Fruit fly (Drosophila melanogaster) whole organism, embryonic: ENCODE data around the gene Argl.

Source experiments
- Awh ChIP-seq: fragments of 200-800 bp; sonication (Bioruptor generic); IDR thresholded peaks from 2 replicates; pipeline ENCODE4, ENCODE4 v1.3.6; 2022; ENCODE audit warnings: missing biosample characterization, missing genetic modification characterization
- C15 ChIP-seq: fragments of 200-800 bp; sonication (Bioruptor generic); IDR thresholded peaks from 3 replicates; pipeline ENCODE4 v1.3.6; 2022; ENCODE audit warnings: missing biosample characterization, missing genetic modification characterization
- CG10543 ChIP-seq: fragments of 200-800 bp; sonication (Bioruptor generic); optimal IDR thresholded peaks from 3 replicates; lab custom pipeline; 2017; ENCODE audit warnings: missing biosample characterization, mild to moderate bottlenecking, missing genetic modification characterization, moderate library complexity
- CG11247 ChIP-seq: fragments of 200-800 bp; sonication (Bioruptor generic); IDR thresholded peaks from 2 replicates; pipeline ENCODE4 v1.3.6; 2022; ENCODE audit warnings: missing biosample characterization, missing genetic modification characterization
- CG12236 ChIP-seq: fragments of 200-800 bp; sonication (Bioruptor generic); optimal IDR thresholded peaks from 2 replicates; lab custom pipeline; 2016; ENCODE audit warnings: missing biosample characterization, missing genetic modification characterization
- CG12744 ChIP-seq: fragments of 200-800 bp; sonication (Bioruptor generic); optimal IDR thresholded peaks from 2 replicates; lab custom pipeline; 2016; ENCODE audit warnings: missing biosample characterization, missing genetic modification characterization
- CG12769 ChIP-seq: fragments of 200-800 bp; sonication (Bioruptor generic); optimal IDR thresholded peaks from 2 replicates; lab custom pipeline; 2019; ENCODE audit warnings: missing biosample characterization, mild to moderate bottlenecking, missing genetic modification characterization, moderate library complexity
- CG13296 ChIP-seq: fragments of 200-800 bp; sonication (Bioruptor generic); optimal IDR thresholded peaks from 3 replicates; lab custom pipeline; 2018; ENCODE audit warnings: missing biosample characterization, mild to moderate bottlenecking, missing genetic modification characterization
- CG2116 ChIP-seq: fragments of 200-800 bp; sonication (Bioruptor generic); optimal IDR thresholded peaks from 3 replicates; lab custom pipeline; 2018; ENCODE audit warnings: missing biosample characterization, mild to moderate bottlenecking, missing genetic modification characterization
- CG2129 ChIP-seq: fragments of 200-800 bp; sonication (Bioruptor generic); IDR thresholded peaks from 2 replicates; pipeline ENCODE4 v1.3.6; 2022; ENCODE audit warnings: missing biosample characterization, missing genetic modification characterization; ENCODE audit not compliant: partially characterized antibody
- CG2199 ChIP-seq: fragments of 200-800 bp; sonication (Bioruptor generic); IDR thresholded peaks from 3 replicates; pipeline ENCODE4 v1.3.6; 2022; ENCODE audit warnings: missing biosample characterization, missing genetic modification characterization
- CG2202 ChIP-seq: fragments of 200-800 bp; sonication (Bioruptor generic); optimal IDR thresholded peaks from 2 replicates; lab custom pipeline; 2018; ENCODE audit warnings: missing biosample characterization, mild to moderate bottlenecking, missing genetic modification characterization
- CG4820 ChIP-seq: fragments of 200-800 bp; sonication (Bioruptor generic); optimal IDR thresholded peaks from 3 replicates; lab custom pipeline; 2016; ENCODE audit warnings: missing biosample characterization, missing genetic modification characterization
- CG6683 ChIP-seq: fragments of 200-800 bp; sonication (Bioruptor generic); optimal IDR thresholded peaks from 2 replicates; lab custom pipeline; 2017; ENCODE audit warnings: missing biosample characterization, mild to moderate bottlenecking, missing genetic modification characterization, missing genetic modification reagents
- CG6813 ChIP-seq: fragments of 200-800 bp; sonication (Bioruptor generic); optimal IDR thresholded peaks from 2 replicates; lab custom pipeline; 2017; ENCODE audit warnings: missing biosample characterization, missing genetic modification characterization, mild to moderate bottlenecking, moderate library complexity, missing genetic modification reagents
- CHES-1-like ChIP-seq: fragments of 200-800 bp; sonication (Bioruptor generic); optimal IDR thresholded peaks from 2 replicates; lab custom pipeline; 2016; ENCODE audit warnings: missing biosample characterization, missing genetic modification characterization
- Dbx ChIP-seq: fragments of 200-800 bp; sonication (Bioruptor generic); IDR thresholded peaks from 3 replicates; pipeline ENCODE4 v1.3.6; 2022; ENCODE audit warnings: missing biosample characterization, missing genetic modification characterization
- Drgx ChIP-seq: fragments of 200-800 bp; sonication (Bioruptor generic); IDR thresholded peaks from 2 replicates; pipeline ENCODE4 v1.3.6; 2022; ENCODE audit warnings: missing biosample characterization, missing genetic modification characterization
- Fer2 ChIP-seq: fragments of 200-800 bp; sonication (Bioruptor generic); optimal IDR thresholded peaks from 2 replicates; lab custom pipeline; 2018; ENCODE audit warnings: missing biosample characterization, mild to moderate bottlenecking, missing genetic modification characterization, moderate library complexity
- GATAe ChIP-seq: fragments of 200-800 bp; sonication (Bioruptor generic); conservative IDR thresholded peaks from 2 replicates; pipeline ENCODE4 v1.3.6; 2022; ENCODE audit warnings: missing biosample characterization, missing genetic modification characterization
- MTF-1 ChIP-seq: fragments of 200-800 bp; sonication (Bioruptor generic); optimal IDR thresholded peaks from 2 replicates; lab custom pipeline; 2018; ENCODE audit warnings: missing biosample characterization, mild to moderate bottlenecking, missing genetic modification characterization, borderline replicate concordance
- Mrtf ChIP-seq: fragments of 200-800 bp; sonication (Bioruptor generic); IDR thresholded peaks from 3 replicates; pipeline ENCODE4 v1.3.6; 2022; ENCODE audit warnings: missing biosample characterization, missing genetic modification characterization
- Stat92E ChIP-seq, 3 experiments: fragments of >200 bp in 2 of 3; fragments of 200-800 bp in 1 of 3; sonication (Bioruptor generic) in 1 of 3; optimal IDR thresholded peaks; 2 replicates each; lab custom pipeline; 2017 to 2019; ENCODE audit warnings: missing biosample characterization in 3 of 3, missing genetic modification characterization in 3 of 3, mild to moderate bottlenecking in 1 of 3, moderate library complexity in 1 of 3
- abd-A ChIP-seq: fragments of 200-800 bp; sonication (Bioruptor generic); optimal IDR thresholded peaks from 3 replicates; lab custom pipeline; 2019; ENCODE audit warnings: missing biosample characterization, mild to moderate bottlenecking, missing genetic modification characterization, moderate library complexity
- ap ChIP-seq: fragments of 200-800 bp; sonication (Bioruptor generic); IDR thresholded peaks from 2 replicates; pipeline ENCODE4 v1.3.6; 2022; ENCODE audit warnings: missing biosample characterization, missing genetic modification characterization
- ase ChIP-seq: fragments of 200-800 bp; sonication (Bioruptor generic); IDR thresholded peaks from 3 replicates; pipeline ENCODE4 v1.3.6; 2022; ENCODE audit warnings: missing biosample characterization, missing genetic modification characterization
- az2 ChIP-seq: fragments of 200-800 bp; sonication (Bioruptor generic); optimal IDR thresholded peaks from 3 replicates; lab custom pipeline; 2016; ENCODE audit warnings: missing biosample characterization, missing genetic modification characterization
- bsh ChIP-seq, 2 experiments: fragments of 200-800 bp; sonication (Bioruptor generic); optimal IDR thresholded peaks; 2 replicates each; lab custom pipeline; 2017 to 2018; ENCODE audit warnings: mild to moderate bottlenecking in 2 of 2, missing biosample characterization in 2 of 2, missing genetic modification characterization in 2 of 2, moderate library complexity in 1 of 2
- crol ChIP-seq: fragments of 200-800 bp; sonication (Bioruptor generic); IDR thresholded peaks from 2 replicates; pipeline ENCODE4 v1.3.6; 2022; ENCODE audit warnings: missing biosample characterization, missing genetic modification characterization
- danr ChIP-seq: fragments of 200-800 bp; sonication (Bioruptor generic); IDR thresholded peaks from 2 replicates; pipeline ENCODE4 v1.3.6; 2022; ENCODE audit warnings: missing biosample characterization, missing genetic modification characterization
- ftz-f1 ChIP-seq: fragments of 200-800 bp; sonication (Bioruptor generic); optimal IDR thresholded peaks from 2 replicates; lab custom pipeline; 2016; ENCODE audit warnings: missing biosample characterization, missing genetic modification characterization
- lbe ChIP-seq: fragments of 200-800 bp; sonication (Bioruptor generic); optimal IDR thresholded peaks from 2 replicates; lab custom pipeline; 2016; ENCODE audit warnings: missing biosample characterization, mild to moderate bottlenecking, missing genetic modification characterization
- nau ChIP-seq: fragments of 200-800 bp; sonication (Bioruptor generic); optimal IDR thresholded peaks from 3 replicates; lab custom pipeline; 2017; ENCODE audit warnings: missing biosample characterization, mild to moderate bottlenecking, missing genetic modification characterization, missing genetic modification reagents
- nom ChIP-seq: fragments of 200-800 bp; sonication (Bioruptor generic); optimal IDR thresholded peaks from 2 replicates; lab custom pipeline; 2017; ENCODE audit warnings: missing biosample characterization, missing genetic modification characterization, mild to moderate bottlenecking, moderate library complexity, missing genetic modification reagents
- sens ChIP-seq: fragments of 200-800 bp; sonication (Bioruptor generic); peaks from one replicate; lab custom pipeline; 2016; ENCODE audit warnings: missing biosample characterization, missing genetic modification characterization
- stwl ChIP-seq: fragments of 200-800 bp; sonication (Bioruptor generic); optimal IDR thresholded peaks from 3 replicates; lab custom pipeline; 2018; ENCODE audit warnings: missing biosample characterization, mild to moderate bottlenecking, missing genetic modification characterization, moderate library complexity
- trem ChIP-seq: fragments of 200-800 bp; optimal IDR thresholded peaks from 3 replicates; lab custom pipeline; 2019; ENCODE audit warnings: missing biosample characterization, mild to moderate bottlenecking, missing genetic modification characterization, moderate library complexity
- vvl ChIP-seq: fragments of 200-800 bp; sonication (Bioruptor generic); IDR thresholded peaks from 2 replicates; pipeline ENCODE4 v1.3.6; 2022; ENCODE audit warnings: missing biosample characterization, missing genetic modification characterization
- zf30C ChIP-seq: fragments of 200-800 bp; sonication (Bioruptor generic); optimal IDR thresholded peaks from 3 replicates; lab custom pipeline; 2018; ENCODE audit warnings: missing biosample characterization, mild to moderate bottlenecking, missing genetic modification characterization

Gene Argl

dm6 chr2L:8920294-8920693 lies 21.6 kb downstream of the Argl start (continued):
- TF ChIP-seq lbe = peak; percentile 79
- TF ChIP-seq trem (tag; lab: Kevin White, UChicago) = no peak
- no peak for TF ChIP-seq nau (GFP tag; lab: Kevin White, UChicago)

DNA sequence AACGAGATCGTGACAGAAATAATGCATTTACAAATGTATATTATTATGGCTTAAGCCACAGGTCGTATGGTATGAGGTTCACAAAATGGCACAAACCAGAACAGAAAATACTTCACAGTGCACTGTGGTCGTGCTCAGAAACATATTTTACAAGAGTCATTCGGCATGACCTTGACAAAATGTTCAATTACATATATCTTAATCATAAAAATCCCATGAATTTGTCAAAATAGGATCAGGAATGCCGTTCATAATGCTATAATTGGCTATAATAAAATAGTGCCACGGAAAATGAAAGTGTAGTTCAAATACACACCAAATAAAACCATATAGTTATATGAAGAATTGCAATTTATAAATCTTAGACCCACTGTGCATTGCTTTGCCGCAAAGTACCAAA lies 22.3 kb downstream of the Argl start:
- TF ChIP-seq bsh (GFP tag; optimal IDR thresholded peaks at IDR 0.05; lab: Kevin White, UChicago) (peak in 1 of 2 experiments; percentile 29), Stat92E (GFP tag; optimal IDR thresholded peaks at IDR 0.05; lab: Kevin White, UChicago) (no peak), nom (GFP tag; lab: Kevin White, UChicago) (peak; percentile 7), sens (GFP tag; lab: Kevin White, UChicago) (peak; percentile 21), Drgx (GFP tag; lab: Robert Waterston, UW) (peak; percentile 44; the same call in 1 of the 2 replicates)

- TF ChIP-seq CG11247 = no peak
- peak; percentile 54; the same call in 1 of the 2 replicates for TF ChIP-seq crol (GFP tag; lab: Robert Waterston, UW)
- TF ChIP-seq CG12769 (tag; lab: Kevin White, UChicago) = peak; percentile 4
- TF ChIP-seq stwl (tag; lab: Kevin White, UChicago) = no peak
- TF ChIP-seq danr (GFP tag; lab: Robert Waterston, UW) = no peak
Observed at dm6 chr2L:8915709-8916108, 26.2 kb downstream of the Argl start.

DNA sequence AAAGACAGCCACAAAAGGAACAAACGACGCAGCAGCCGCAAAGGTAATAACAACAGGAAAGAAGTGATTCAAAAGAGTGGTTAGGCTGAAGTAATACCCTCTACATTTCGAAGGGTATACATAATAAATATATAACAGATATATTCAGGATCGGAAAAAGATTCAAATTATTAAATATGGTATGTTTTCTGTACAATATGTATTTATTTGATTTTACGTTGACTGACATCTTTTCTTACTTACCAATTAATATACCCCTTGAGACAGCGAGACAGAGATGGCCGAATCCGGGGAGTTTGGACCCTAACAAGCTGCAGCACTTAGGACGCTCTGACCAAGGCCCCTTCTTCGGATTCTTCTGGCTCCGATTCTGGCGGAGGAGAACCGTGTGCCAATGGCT lies 35.6 kb downstream of the Argl start:
- TF ChIP-seq Fer2 (tag; lab: Kevin White, UChicago) (no peak), sens (GFP tag; lab: Kevin White, UChicago) (peak; percentile 13)

- TF ChIP-seq CG4820 (no peak), abd-A (tag; lab: Kevin White, UChicago) (peak; percentile 3), vvl (GFP tag; lab: Robert Waterston, UW) (peak; percentile 71; the same call in 1 of the 2 replicates), Awh (GFP tag; lab: Robert Waterston, UW) (peak; percentile 69)
Observed at dm6 chr2L:8901882-8902281, 40.0 kb downstream of the Argl start.

- TF ChIP-seq CG12744 (GFP tag; lab: Kevin White, UChicago) (no peak), CG2199 (GFP tag; lab: Robert Waterston, UW) (no peak), MTF-1 (no peak), CG13296 (GFP tag; lab: Kevin White, UChicago) (no peak), CG6683 (GFP tag; lab: Kevin White, UChicago) (no peak), az2 (GFP tag; lab: Kevin White, UChicago) (no peak), ap (GFP tag; lab: Robert Waterston, UW) (no peak), CG12236 (GFP tag; lab: Kevin White, UChicago) (no peak), CHES-1-like (GFP tag; lab: Kevin White, UChicago) (no peak), CG6813 (peak; percentile 2), CG10543 (GFP tag; lab: Kevin White, UChicago) (peak; percentile 15), C15 (GFP tag; lab: Robert Waterston, UW) (no peak), CG2129 (GFP tag; lab: Robert Waterston, UW) (no peak), GATAe (GFP tag; lab: Robert Waterston, UW) (no peak), sens (GFP tag; lab: Kevin White, UChicago) (peak; percentile 55), CG2116 (GFP tag; lab: Kevin White, UChicago) (no peak), Mrtf (no peak), Dbx (GFP tag; lab: Robert Waterston, UW) (no peak), ase (GFP tag; lab: Robert Waterston, UW) (no peak), zf30C (GFP tag; lab: Kevin White, UChicago) (no peak), CG2202 (tag; lab: Kevin White, UChicago) (no peak), ftz-f1 (GFP tag; lab: Kevin White, UChicago) (no peak)
Observed at dm6 chr2L:8898714-8899652, 42.9 kb downstream of the Argl start, which contains the start of gene CG34398. TSS of gene CG34398 (plus strand) at chr2L:8898786.
